Worm (Caenorhabditis elegans): Measurements from ENCODE around the gene pot-2.
A peak's percentile ranks its signal among the peaks of the same experiment; 100 is the strongest.

DNA sequence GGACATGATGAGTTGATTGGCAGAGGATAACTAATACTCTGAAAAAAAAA lies 29.7 kb upstream of the pot-2 start, which contains the start of gene cysl-2:
- TF ChIP-seq lsy-2 (tag; optimal IDR thresholded peaks at IDR 0.05) (no peak), nhr-23 (tag; optimal IDR thresholded peaks at IDR 0.05) (no peak), nhr-237 (tag; optimal IDR thresholded peaks at IDR 0.05) (no peak), ama-1 (optimal IDR thresholded peaks at IDR 0.05) (peak; percentile 61), R02D3.7 (tag; optimal IDR thresholded peaks at IDR 0.05) (no peak)
